Worm (Caenorhabditis elegans): Measurements from ENCODE around the gene cyn-16.

cyn-16 gene

ce11 chrII:11994940-11995339, 41.6 kb downstream of the cyn-16 start:
- no peak for TF ChIP-seq snpc-4 (tag; optimal IDR thresholded peaks at IDR 0.05)
- no peak for TF ChIP-seq elt-2 (tag; optimal IDR thresholded peaks at IDR 0.05)
- TF ChIP-seq ceh-16 (tag; optimal IDR thresholded peaks at IDR 0.05): no peak
- TF ChIP-seq R02D3.7 (tag; optimal IDR thresholded peaks at IDR 0.05): no peak
- TF ChIP-seq nfya-1 (tag; optimal IDR thresholded peaks at IDR 0.05; ENCODE audit: insufficient read depth): no peak
- no peak for TF ChIP-seq aly-2 (tag; optimal IDR thresholded peaks at IDR 0.05)
- no peak for TF ChIP-seq ceh-28 (tag; optimal IDR thresholded peaks at IDR 0.05)
- no peak for TF ChIP-seq nhr-237 (tag; optimal IDR thresholded peaks at IDR 0.05)
- no peak for TF ChIP-seq pha-4 (tag; optimal IDR thresholded peaks at IDR 0.05)

ce11 chrII:11992701-11993100, 43.8 kb downstream of the cyn-16 start, which contains the start of gene dhps-1:
TSS of gene dhps-1 (plus strand) at chrII:11993001.
- TF ChIP-seq ceh-9 (tag; optimal IDR thresholded peaks at IDR 0.05): no peak
- TF ChIP-seq pqm-1 (tag; optimal IDR thresholded peaks at IDR 0.05): no peak
- no peak for TF ChIP-seq nhr-25 (tag; optimal IDR thresholded peaks at IDR 0.05)

ce11 chrII:11988724-11989123, 47.8 kb downstream of the cyn-16 start, which contains the start of gene Y17G7B.3:
TSS of gene Y17G7B.3 (plus strand) at chrII:11989024.
- TF ChIP-seq elt-2 (tag; optimal IDR thresholded peaks at IDR 0.05) (no peak), ztf-4 (tag; optimal IDR thresholded peaks at IDR 0.05) (no peak), skn-1 (tag; optimal IDR thresholded peaks at IDR 0.05) (no peak), nhr-28 (tag; optimal IDR thresholded peaks at IDR 0.05) (no peak), unc-62 (GFP tag; optimal IDR thresholded peaks at IDR 0.05) (no peak), lsy-12 (tag; optimal IDR thresholded peaks at IDR 0.05) (no peak), unc-39 (tag; optimal IDR thresholded peaks at IDR 0.05) (no peak), sea-2 (GFP tag; optimal IDR thresholded peaks at IDR 0.05) (no peak), ceh-82 (tag; optimal IDR thresholded peaks at IDR 0.05) (no peak), nhr-23 (tag; optimal IDR thresholded peaks at IDR 0.05) (no peak), nhr-76 (tag; optimal IDR thresholded peaks at IDR 0.05) (no peak), zag-1 (tag; optimal IDR thresholded peaks at IDR 0.05) (no peak)

- TF ChIP-seq lsy-12 (tag; optimal IDR thresholded peaks at IDR 0.05): no peak
- peak; percentile 95 for TF ChIP-seq lin-15B (tag; optimal IDR thresholded peaks at IDR 0.05)
- peak; percentile 85 for TF ChIP-seq R02D3.7 (tag; optimal IDR thresholded peaks at IDR 0.05)
- TF ChIP-seq nhr-11 (tag; optimal IDR thresholded peaks at IDR 0.05): peak; percentile 77
- TF ChIP-seq unc-62 (GFP tag; optimal IDR thresholded peaks at IDR 0.05): no peak
- TF ChIP-seq zag-1 (tag; optimal IDR thresholded peaks at IDR 0.05): no peak
- peak; percentile 86 for TF ChIP-seq ceh-28 (tag; optimal IDR thresholded peaks at IDR 0.05)
- peak; percentile 44 for TF ChIP-seq lin-39 (tag; optimal IDR thresholded peaks at IDR 0.05)
- peak; percentile 90 for TF ChIP-seq nhr-43 (tag; optimal IDR thresholded peaks at IDR 0.05; ENCODE audit: poor library complexity, severe bottlenecking)
- TF ChIP-seq tbx-2 (tag; optimal IDR thresholded peaks at IDR 0.05): peak; percentile 71
- TF ChIP-seq nhr-67 (tag; optimal IDR thresholded peaks at IDR 0.05): no peak
- peak; percentile 67 for TF ChIP-seq nhr-77 (tag; optimal IDR thresholded peaks at IDR 0.05)
- TF ChIP-seq fkh-10 (GFP tag; optimal IDR thresholded peaks at IDR 0.05): peak; percentile 86
- TF ChIP-seq fos-1 (tag; optimal IDR thresholded peaks at IDR 0.05): peak; percentile 69
- TF ChIP-seq unc-39 (tag; optimal IDR thresholded peaks at IDR 0.05): no peak
- TF ChIP-seq ama-1 (optimal IDR thresholded peaks at IDR 0.05): peak; percentile 60
- TF ChIP-seq pha-4 (tag; optimal IDR thresholded peaks at IDR 0.05): peak; percentile 93
- no peak for TF ChIP-seq mml-1 (tag; optimal IDR thresholded peaks at IDR 0.05)
- no peak for TF ChIP-seq elt-3 (tag; optimal IDR thresholded peaks at IDR 0.05)
- TF ChIP-seq ceh-16 (tag; optimal IDR thresholded peaks at IDR 0.05): no peak
- TF ChIP-seq fkh-2 (tag; optimal IDR thresholded peaks at IDR 0.05): no peak
- TF ChIP-seq skn-1 (tag; optimal IDR thresholded peaks at IDR 0.05): peak; percentile 39
- peak; percentile 74 for TF ChIP-seq jun-1 (tag; optimal IDR thresholded peaks at IDR 0.05)
- TF ChIP-seq nhr-25 (tag; optimal IDR thresholded peaks at IDR 0.05): peak; percentile 69
- TF ChIP-seq egl-5 (tag; optimal IDR thresholded peaks at IDR 0.05): peak; percentile 61
- TF ChIP-seq ztf-11 (tag; optimal IDR thresholded peaks at IDR 0.05): no peak
- peak; percentile 43 for TF ChIP-seq mdl-1 (tag; optimal IDR thresholded peaks at IDR 0.05)
- peak; percentile 69 for TF ChIP-seq ceh-82 (tag; optimal IDR thresholded peaks at IDR 0.05)
- TF ChIP-seq nfya-1 (tag; optimal IDR thresholded peaks at IDR 0.05; ENCODE audit: insufficient read depth): peak; percentile 83
- TF ChIP-seq pqm-1 (tag; optimal IDR thresholded peaks at IDR 0.05): peak; percentile 76
- TF ChIP-seq snpc-4 (tag; optimal IDR thresholded peaks at IDR 0.05): peak; percentile 57
- no peak for TF ChIP-seq aly-2 (tag; optimal IDR thresholded peaks at IDR 0.05)
- peak; percentile 73 for TF ChIP-seq elt-2 (tag; optimal IDR thresholded peaks at IDR 0.05)
- no peak for TF ChIP-seq sea-2 (GFP tag; optimal IDR thresholded peaks at IDR 0.05)
- peak; percentile 95 for TF ChIP-seq ZK546.5 (tag; optimal IDR thresholded peaks at IDR 0.05)
- TF ChIP-seq eor-1 (tag; optimal IDR thresholded peaks at IDR 0.05): no peak
- peak; percentile 98 for TF ChIP-seq nhr-23 (tag; optimal IDR thresholded peaks at IDR 0.05)
- no peak for TF ChIP-seq ceh-9 (tag; optimal IDR thresholded peaks at IDR 0.05)
- TF ChIP-seq egl-27 (tag; optimal IDR thresholded peaks at IDR 0.05): peak; percentile 30
- no peak for TF ChIP-seq daf-12 (tag; optimal IDR thresholded peaks at IDR 0.05)
- peak; percentile 79 for TF ChIP-seq ztf-4 (tag; optimal IDR thresholded peaks at IDR 0.05)
Observed at ce11 chrII:11980110-11980509, 56.4 kb downstream of the cyn-16 start.
